Worm (Caenorhabditis elegans): ENCODE measurements around the gene nhr-178.

Gene nhr-178

DNA sequence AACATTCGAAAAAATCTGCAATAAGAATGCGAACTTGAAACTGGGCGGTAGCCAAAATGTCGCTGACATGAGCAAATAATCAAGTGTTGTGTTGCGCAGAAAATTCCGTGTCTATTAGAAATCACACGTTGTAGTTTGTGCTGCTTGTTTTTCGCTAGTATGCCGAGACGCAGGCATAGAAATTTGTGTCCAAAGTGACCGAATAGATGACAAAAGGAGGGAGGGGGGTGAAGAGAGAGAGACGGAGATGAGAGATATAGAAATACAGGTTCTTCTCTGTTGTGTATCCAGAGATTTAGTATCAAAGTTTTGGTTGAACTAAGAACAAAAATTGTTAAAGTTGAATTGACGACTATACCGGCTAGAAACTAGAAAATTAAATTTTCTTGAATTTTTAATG is 19.5 kb upstream of the nhr-178 start:
- TF ChIP-seq sma-9 (GFP tag; optimal IDR thresholded peaks at IDR 0.05) (peak; percentile 56), sma-9 (tag; optimal IDR thresholded peaks at IDR 0.05) (no peak), F13H6.1 (tag; optimal IDR thresholded peaks at IDR 0.05) (peak; percentile 84), nhr-25 (tag; optimal IDR thresholded peaks at IDR 0.05) (peak; percentile 69), fos-1 (tag; optimal IDR thresholded peaks at IDR 0.05) (peak; percentile 35), egl-27 (tag; optimal IDR thresholded peaks at IDR 0.05) (peak; percentile 57), sma-3 (GFP tag; optimal IDR thresholded peaks at IDR 0.05) (peak; percentile 49), crh-2 (tag; optimal IDR thresholded peaks at IDR 0.05) (peak; percentile 44), nhr-129 (tag; optimal IDR thresholded peaks at IDR 0.05) (peak; percentile 76), ztf-11 (tag; optimal IDR thresholded peaks at IDR 0.05) (no peak), lin-13 (GFP tag; optimal IDR thresholded peaks at IDR 0.05) (no peak), skn-1 (tag; optimal IDR thresholded peaks at IDR 0.05) (no peak)

- no peak for TF ChIP-seq crh-2 (tag; optimal IDR thresholded peaks at IDR 0.05)
- no peak for TF ChIP-seq C34F6.9 (tag; optimal IDR thresholded peaks at IDR 0.05)
- no peak for TF ChIP-seq elt-1 (tag; optimal IDR thresholded peaks at IDR 0.05)
Measured at ce11 chrV:1626720-1627119, 19.0 kb upstream of the nhr-178 start, which contains the start of gene nhr-237. nhr-237 (minus strand) TSS chrV:1626820.

- no peak for TF ChIP-seq aly-2 (tag; optimal IDR thresholded peaks at IDR 0.05)
- TF ChIP-seq blmp-1 (tag; optimal IDR thresholded peaks at IDR 0.05; ENCODE audit: insufficient read depth): no peak
- no peak for TF ChIP-seq unc-39 (tag; optimal IDR thresholded peaks at IDR 0.05)
- no peak for TF ChIP-seq nhr-11 (tag; optimal IDR thresholded peaks at IDR 0.05)
- no peak for TF ChIP-seq nhr-25 (tag; optimal IDR thresholded peaks at IDR 0.05)
- no peak for TF ChIP-seq nhr-129 (tag; optimal IDR thresholded peaks at IDR 0.05)
- no peak for TF ChIP-seq ama-1 (optimal IDR thresholded peaks at IDR 0.05)
- TF ChIP-seq mbf-1 (tag; optimal IDR thresholded peaks at IDR 0.05): no peak
- TF ChIP-seq ztf-4 (tag; optimal IDR thresholded peaks at IDR 0.05): no peak
- no peak for TF ChIP-seq nhr-237 (tag; optimal IDR thresholded peaks at IDR 0.05)
Measured at ce11 chrV:1624340-1624739, 16.6 kb upstream of the nhr-178 start, which contains the start of gene nhr-110. nhr-110 (minus strand) TSS chrV:1624440.

DNA sequence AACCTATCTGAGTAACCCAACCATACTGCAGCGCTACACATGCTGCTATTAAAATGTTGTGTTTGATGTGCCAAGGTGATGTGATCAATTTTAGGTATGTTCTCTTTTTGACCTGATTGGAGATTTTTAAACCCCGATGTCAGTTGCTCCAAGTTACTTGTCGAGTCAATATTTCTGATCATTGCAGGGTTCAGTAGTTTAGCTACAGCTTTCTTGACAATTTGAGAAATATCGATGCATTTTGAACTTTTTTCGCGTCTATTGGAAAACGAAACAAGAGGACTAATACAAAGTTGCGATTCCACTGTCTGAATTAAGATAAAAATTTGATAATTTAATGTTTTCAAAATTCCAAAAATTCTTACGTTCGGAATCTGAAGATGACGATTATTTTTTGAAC is 15.7 kb upstream of the nhr-178 start:
- no peak for TF ChIP-seq egl-27 (tag; optimal IDR thresholded peaks at IDR 0.05)
- no peak for TF ChIP-seq lin-11 (tag; optimal IDR thresholded peaks at IDR 0.05)
- no peak for TF ChIP-seq mab-5 (tag; optimal IDR thresholded peaks at IDR 0.05)
- no peak for TF ChIP-seq nhr-237 (tag; optimal IDR thresholded peaks at IDR 0.05)
- TF ChIP-seq nhr-21 (tag; optimal IDR thresholded peaks at IDR 0.05): no peak
- no peak for TF ChIP-seq F13H6.1 (tag; optimal IDR thresholded peaks at IDR 0.05)
- no peak for TF ChIP-seq nhr-12 (tag; optimal IDR thresholded peaks at IDR 0.05)
- TF ChIP-seq sem-4 (tag; optimal IDR thresholded peaks at IDR 0.05): no peak
- no peak for TF ChIP-seq unc-39 (tag; optimal IDR thresholded peaks at IDR 0.05)
- TF ChIP-seq Y55F3AM.14 (GFP tag; optimal IDR thresholded peaks at IDR 0.05): no peak
- no peak for TF ChIP-seq nhr-6 (tag; optimal IDR thresholded peaks at IDR 0.05)
- TF ChIP-seq lin-13 (GFP tag; optimal IDR thresholded peaks at IDR 0.05): no peak
- no peak for TF ChIP-seq gmeb-1 (tag; optimal IDR thresholded peaks at IDR 0.05)
- TF ChIP-seq ztf-1 (GFP tag; conservative IDR thresholded peaks at IDR 0.05): no peak
- no peak for TF ChIP-seq sma-3 (GFP tag; optimal IDR thresholded peaks at IDR 0.05)
- no peak for TF ChIP-seq unc-55 (GFP tag; optimal IDR thresholded peaks at IDR 0.05)
- no peak for TF ChIP-seq blmp-1 (tag; optimal IDR thresholded peaks at IDR 0.05; ENCODE audit: insufficient read depth)
- TF ChIP-seq crh-2 (tag; optimal IDR thresholded peaks at IDR 0.05): no peak
- TF ChIP-seq ztf-11 (tag; optimal IDR thresholded peaks at IDR 0.05): no peak

DNA sequence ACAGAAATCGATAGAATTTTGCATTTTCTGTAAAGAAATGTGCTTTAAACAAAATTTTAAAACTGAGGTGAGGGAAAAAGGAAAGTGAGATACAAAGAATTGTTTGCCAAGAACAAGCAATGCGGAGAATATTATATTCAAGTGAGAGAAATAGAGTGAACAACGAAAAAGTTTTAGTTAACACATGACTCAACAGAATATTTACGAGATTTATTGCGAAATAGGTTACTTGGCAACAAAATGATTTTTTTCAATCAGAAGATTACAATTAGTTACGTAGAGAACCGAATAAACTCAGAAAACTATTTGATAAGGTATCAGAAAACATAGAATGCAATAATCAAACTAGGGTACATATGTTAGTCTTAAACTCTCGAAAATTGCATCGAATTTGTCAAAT is 13.7 kb upstream of the nhr-178 start, which contains the start of gene nhr-117:
nhr-117 (minus strand) TSS at position 27 of the 400 bp plus-strand sequence.
- TF ChIP-seq gmeb-1 (tag; optimal IDR thresholded peaks at IDR 0.05) (peak; percentile 5), C34F6.9 (tag; optimal IDR thresholded peaks at IDR 0.05) (peak; percentile 53), nhr-129 (tag; optimal IDR thresholded peaks at IDR 0.05) (peak; percentile 27), lin-11 (tag; optimal IDR thresholded peaks at IDR 0.05) (no peak), ztf-11 (tag; optimal IDR thresholded peaks at IDR 0.05) (no peak)

- TF ChIP-seq blmp-1 (tag; optimal IDR thresholded peaks at IDR 0.05; ENCODE audit: insufficient read depth): no peak
- no peak for TF ChIP-seq sem-4 (tag; optimal IDR thresholded peaks at IDR 0.05)
- no peak for TF ChIP-seq gmeb-1 (tag; optimal IDR thresholded peaks at IDR 0.05)
- no peak for TF ChIP-seq sma-9 (GFP tag; optimal IDR thresholded peaks at IDR 0.05)
- no peak for TF ChIP-seq sma-9 (tag; optimal IDR thresholded peaks at IDR 0.05)
- TF ChIP-seq nhr-6 (tag; optimal IDR thresholded peaks at IDR 0.05): no peak
- no peak for TF ChIP-seq ZK546.5 (tag; optimal IDR thresholded peaks at IDR 0.05)
- no peak for TF ChIP-seq nhr-10 (tag; optimal IDR thresholded peaks at IDR 0.05)
- no peak for TF ChIP-seq lsy-2 (tag; optimal IDR thresholded peaks at IDR 0.05)
- no peak for TF ChIP-seq zag-1 (tag; optimal IDR thresholded peaks at IDR 0.05)
- TF ChIP-seq lin-39 (tag; optimal IDR thresholded peaks at IDR 0.05): no peak
- no peak for TF ChIP-seq elt-1 (tag; optimal IDR thresholded peaks at IDR 0.05)
- TF ChIP-seq elt-3 (tag; optimal IDR thresholded peaks at IDR 0.05): no peak
- TF ChIP-seq unc-39 (tag; optimal IDR thresholded peaks at IDR 0.05): no peak
- TF ChIP-seq nhr-11 (tag; optimal IDR thresholded peaks at IDR 0.05): no peak
- TF ChIP-seq mdl-1 (tag; optimal IDR thresholded peaks at IDR 0.05): no peak
Measured at ce11 chrV:1620537-1620936, 12.8 kb upstream of the nhr-178 start.
